Worm (Caenorhabditis elegans): ENCODE data around the gene C30G7.2.

DNA sequence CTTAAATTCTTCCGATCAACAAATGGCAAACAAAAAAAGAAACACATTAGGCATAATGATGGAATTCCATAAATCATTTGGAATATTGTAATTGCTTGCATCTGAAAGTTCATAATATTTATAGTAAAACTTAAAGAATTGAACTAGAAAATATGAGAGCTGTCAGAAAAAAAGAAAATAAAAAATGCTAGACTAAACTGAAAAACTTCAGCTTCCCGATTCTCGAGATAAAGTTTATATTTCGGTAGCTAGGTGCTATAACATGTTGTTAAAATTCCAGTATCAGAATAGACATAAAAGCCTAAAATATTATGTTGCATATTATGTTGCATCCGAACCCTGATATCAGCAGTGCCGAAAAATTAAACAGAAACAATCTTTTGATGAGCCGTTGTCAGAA is 12.6 kb upstream of the C30G7.2 start, which contains the start of gene srg-54:
- TF ChIP-seq him-1 (tag; optimal IDR thresholded peaks at IDR 0.05) (no peak), W03F9.2 (tag; optimal IDR thresholded peaks at IDR 0.05) (no peak)

All from whole organism, L4/young adult.